Worm (Caenorhabditis elegans) whole organism, L1 larva: ENCODE measurements around the gene lnkn-1.

Experiments
- blmp-1 ChIP-seq: fragments of 150-350 bp; optimal IDR thresholded peaks from 2 replicates; lab custom pipeline; 2014; ENCODE audit warnings: missing biosample characterization, missing genetic modification characterization
- ceh-63 ChIP-seq: fragments of 200-800 bp; sonication (Bioruptor generic); optimal IDR thresholded peaks from 2 replicates; lab custom pipeline; 2018; ENCODE audit warnings: mild to moderate bottlenecking, missing genetic modification characterization, missing compliant biosample characterization
- ceh-8 ChIP-seq: fragments of 200-800 bp; sonication (Bioruptor generic); optimal IDR thresholded peaks from 2 replicates; lab custom pipeline; 2018; ENCODE audit warnings: mild to moderate bottlenecking, missing genetic modification characterization, moderate library complexity, missing compliant biosample characterization
- ceh-82 ChIP-seq, 3 experiments: fragments of 150-350 bp in 1 of 3; sonication (generic microtip) in 2 of 3; optimal IDR thresholded peaks; 2 replicates each; lab custom pipeline; 2014 to 2017; ENCODE audit warnings: missing biosample characterization in 3 of 3, missing genetic modification characterization in 3 of 3
- dpl-1 ChIP-seq, 3 experiments: fragments of 150-350 bp in 2 of 3; sonication (generic microtip) in 1 of 3; optimal IDR thresholded peaks; 2 replicates each; lab custom pipeline; 2014 to 2017; ENCODE audit warnings: missing biosample characterization in 3 of 3, missing genetic modification characterization in 3 of 3, missing genetic modification reagents in 3 of 3
- egl-27 ChIP-seq, 2 experiments: fragments of 150-350 bp in 1 of 2; sonication (generic microtip); optimal IDR thresholded peaks; 3 replicates each; lab custom pipeline; 2017 to 2018; ENCODE audit warnings: missing biosample characterization in 2 of 2, missing genetic modification characterization in 2 of 2, missing genetic modification reagents in 2 of 2
- elt-2 ChIP-seq: sonication (generic microtip); optimal IDR thresholded peaks from 2 replicates; lab custom pipeline; 2016; ENCODE audit warnings: missing genetic modification characterization, mild to moderate bottlenecking, inconsistent platforms, missing compliant biosample characterization, missing genetic modification reagents
- fkh-4 ChIP-seq: sonication (generic microtip); optimal IDR thresholded peaks from 2 replicates; lab custom pipeline; 2016; ENCODE audit warnings: missing compliant biosample characterization, missing genetic modification characterization, borderline replicate concordance
- fkh-8 ChIP-seq: sonication (generic microtip); optimal IDR thresholded peaks from 2 replicates; lab custom pipeline; 2016; ENCODE audit warnings: mild to moderate bottlenecking, missing genetic modification characterization, missing compliant biosample characterization
- hlh-17 ChIP-seq: fragments of 200-800 bp; sonication (Bioruptor generic); optimal IDR thresholded peaks from 2 replicates; lab custom pipeline; 2018; ENCODE audit warnings: missing genetic modification characterization, mild to moderate bottlenecking, missing compliant biosample characterization, moderate library complexity, borderline replicate concordance
- hlh-4 ChIP-seq: sonication (generic microtip); optimal IDR thresholded peaks from 2 replicates; lab custom pipeline; 2016; ENCODE audit warnings: mild to moderate bottlenecking, missing genetic modification characterization, missing compliant biosample characterization
- irx-1 ChIP-seq: sonication (generic microtip); optimal IDR thresholded peaks from 2 replicates; lab custom pipeline; 2016; ENCODE audit warnings: missing genetic modification characterization, missing compliant biosample characterization
- isw-1 ChIP-seq: fragments of 200-800 bp; sonication (Bioruptor generic); IDR thresholded peaks from 2 replicates; pipeline ENCODE4 v1.3.6; 2022; ENCODE audit warnings: missing genetic modification characterization, missing compliant biosample characterization
- jun-1 ChIP-seq: fragments of 150-350 bp; optimal IDR thresholded peaks from 2 replicates; lab custom pipeline; 2014; ENCODE audit warnings: missing biosample characterization, missing genetic modification reagents, missing genetic modification characterization
- lin-13 ChIP-seq: fragments of 150-350 bp; optimal IDR thresholded peaks from 2 replicates; lab custom pipeline; 2014; ENCODE audit warnings: missing biosample characterization, missing genetic modification reagents, missing genetic modification characterization
- lin-14 ChIP-seq: fragments of 200-800 bp; sonication (Bioruptor generic); optimal IDR thresholded peaks from 2 replicates; lab custom pipeline; 2018; ENCODE audit warnings: mild to moderate bottlenecking, missing genetic modification characterization, moderate library complexity, missing compliant biosample characterization
- lin-15B ChIP-seq: fragments of 150-350 bp; sonication (generic microtip); optimal IDR thresholded peaks from 3 replicates; lab custom pipeline; 2014; ENCODE audit warnings: missing biosample characterization, missing genetic modification characterization
- lin-35 ChIP-seq, 2 experiments: fragments of 150-350 bp; optimal IDR thresholded peaks; 2 replicates each; lab custom pipeline; 2014; ENCODE audit warnings: missing biosample characterization in 2 of 2, missing genetic modification characterization in 2 of 2, missing genetic modification reagents in 2 of 2
- lin-39 ChIP-seq: fragments of 150-350 bp; optimal IDR thresholded peaks from 2 replicates; lab custom pipeline; 2014; ENCODE audit warnings: missing biosample characterization, missing genetic modification reagents, missing genetic modification characterization
- lir-3 ChIP-seq: sonication (generic microtip); optimal IDR thresholded peaks from 2 replicates; lab custom pipeline; 2016; ENCODE audit warnings: mild to moderate bottlenecking, missing genetic modification characterization, moderate library complexity, missing compliant biosample characterization; ENCODE audit not compliant: poor library complexity
- mab-9 ChIP-seq: fragments of 200-800 bp; sonication (Bioruptor generic); IDR thresholded peaks from 2 replicates; pipeline ENCODE4 v1.3.6; 2022; ENCODE audit warnings: missing genetic modification reagents, missing genetic modification characterization, missing compliant biosample characterization
- mef-2 ChIP-seq: fragments of 150-350 bp; optimal IDR thresholded peaks from 2 replicates; lab custom pipeline; 2014; ENCODE audit warnings: missing biosample characterization, missing genetic modification characterization
- mep-1 ChIP-seq: fragments of 150-350 bp; optimal IDR thresholded peaks from 2 replicates; lab custom pipeline; 2014; ENCODE audit warnings: missing biosample characterization, missing genetic modification characterization
- nhr-19 ChIP-seq: fragments of 200-800 bp; sonication (Bioruptor generic); conservative IDR thresholded peaks from 2 replicates; pipeline ENCODE4 v1.3.6; 2022; ENCODE audit warnings: missing genetic modification characterization, missing compliant biosample characterization
- nhr-20 ChIP-seq: sonication (generic microtip); optimal IDR thresholded peaks from 2 replicates; lab custom pipeline; 2016; ENCODE audit warnings: mild to moderate bottlenecking, missing genetic modification characterization, missing compliant biosample characterization
- nhr-71 ChIP-seq: sonication (generic microtip); optimal IDR thresholded peaks from 2 replicates; lab custom pipeline; 2016; ENCODE audit warnings: mild to moderate bottlenecking, missing genetic modification characterization, moderate library complexity, missing compliant biosample characterization
- nhr-76 ChIP-seq: sonication (generic microtip); optimal IDR thresholded peaks from 2 replicates; lab custom pipeline; 2017; ENCODE audit warnings: missing biosample characterization, missing genetic modification characterization
- nhr-77 ChIP-seq: fragments of 150-350 bp; optimal IDR thresholded peaks from 2 replicates; lab custom pipeline; 2014; ENCODE audit warnings: missing biosample characterization, missing genetic modification characterization
- pax-3 ChIP-seq: fragments of 200-800 bp; sonication (Bioruptor generic); optimal IDR thresholded peaks from 2 replicates; lab custom pipeline; 2018; ENCODE audit warnings: mild to moderate bottlenecking, missing genetic modification characterization, moderate library complexity, missing compliant biosample characterization
- rnt-1 ChIP-seq: sonication (generic microtip); optimal IDR thresholded peaks from 2 replicates; lab custom pipeline; 2016; ENCODE audit warnings: mild to moderate bottlenecking, missing genetic modification characterization, moderate library complexity, missing compliant biosample characterization
- skn-1 ChIP-seq: fragments of 150-350 bp; optimal IDR thresholded peaks from 2 replicates; lab custom pipeline; 2014; ENCODE audit warnings: missing biosample characterization, missing genetic modification characterization
- snpc-4 ChIP-seq: fragments of 150-350 bp; optimal IDR thresholded peaks from 2 replicates; lab custom pipeline; 2014; ENCODE audit warnings: missing biosample characterization, missing genetic modification characterization
- sox-4 ChIP-seq: sonication (generic microtip); optimal IDR thresholded peaks from 2 replicates; lab custom pipeline; 2016; ENCODE audit warnings: missing genetic modification characterization, missing compliant biosample characterization
- sptf-1 ChIP-seq: fragments of 150-350 bp; optimal IDR thresholded peaks from 2 replicates; lab custom pipeline; 2014; ENCODE audit warnings: missing biosample characterization, missing genetic modification characterization
- sup-37 ChIP-seq: fragments of 200-800 bp; sonication (Bioruptor generic); optimal IDR thresholded peaks from 2 replicates; lab custom pipeline; 2018; ENCODE audit warnings: mild to moderate bottlenecking, missing genetic modification characterization, missing compliant biosample characterization
- tbx-2 ChIP-seq: sonication (generic microtip); optimal IDR thresholded peaks from 2 replicates; lab custom pipeline; 2016; ENCODE audit warnings: missing genetic modification characterization, missing compliant biosample characterization
- unc-130 ChIP-seq: fragments of 150-350 bp; optimal IDR thresholded peaks from 2 replicates; lab custom pipeline; 2017; ENCODE audit warnings: missing biosample characterization, missing genetic modification characterization, inconsistent platforms
- unc-86 ChIP-seq: sonication (generic microtip); optimal IDR thresholded peaks from 2 replicates; lab custom pipeline; 2016; ENCODE audit warnings: missing genetic modification characterization, missing compliant biosample characterization
- xbp-1 ChIP-seq: sonication (generic microtip); optimal IDR thresholded peaks from 2 replicates; lab custom pipeline; 2016; ENCODE audit warnings: missing genetic modification characterization, missing compliant biosample characterization
- ztf-11 ChIP-seq, 2 experiments: sonication (generic microtip); optimal IDR thresholded peaks; 2 replicates each; lab custom pipeline; 2016 to 2017; ENCODE audit warnings: missing genetic modification characterization in 2 of 2, missing biosample characterization in 1 of 2, missing compliant biosample characterization in 1 of 2
- ztf-4 ChIP-seq: fragments of 150-350 bp; optimal IDR thresholded peaks from 2 replicates; lab custom pipeline; 2014; ENCODE audit warnings: missing biosample characterization, missing genetic modification characterization

lnkn-1 gene

DNA sequence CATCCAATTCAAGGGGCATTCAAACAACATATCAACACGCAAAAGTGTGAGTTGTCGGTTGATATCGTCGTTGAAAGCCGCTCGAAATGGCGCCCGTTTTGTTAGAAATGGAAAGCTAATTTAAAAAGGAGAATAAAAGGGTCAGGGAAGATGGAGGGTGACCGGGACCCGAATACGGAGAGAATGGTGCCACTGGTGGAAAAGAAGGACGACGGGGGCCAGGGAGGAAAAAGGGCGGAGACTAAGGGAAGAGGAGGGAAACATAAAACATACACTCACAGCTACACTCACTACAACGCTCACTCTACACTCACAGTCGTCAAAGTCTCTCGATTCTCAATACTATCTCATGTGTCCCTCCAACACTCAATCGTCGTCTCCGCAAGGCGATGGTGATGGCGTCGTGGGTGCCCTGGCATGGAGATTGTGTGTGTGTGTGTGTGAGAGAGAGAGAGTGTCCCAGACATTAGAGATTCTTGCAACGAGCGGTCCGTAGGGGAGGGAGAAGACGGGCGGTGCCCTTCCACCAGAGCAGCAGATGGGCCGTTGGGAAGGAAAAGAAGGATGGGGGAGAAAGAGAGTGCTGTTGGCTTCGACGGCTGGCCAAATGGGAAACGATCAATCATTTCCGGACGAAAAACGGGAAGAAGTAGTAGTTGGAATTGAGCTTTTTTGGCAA, 15.9 kb upstream of the lnkn-1 start (continued):
- TF ChIP-seq snpc-4 (peak; percentile 25), sup-37 (GFP tag; lab: Kevin White, UChicago) (no peak), egl-27 (tag; optimal IDR thresholded peaks at IDR 0.05; lab: Kevin White, UChicago) (peak in 1 of 2 experiments; percentile 35), jun-1 (tag; lab: Kevin White, UChicago) (peak; percentile 66), hlh-17 (GFP tag; lab: Kevin White, UChicago) (no peak), sptf-1 (tag; lab: Kevin White, UChicago) (no peak), ceh-82 (tag; optimal IDR thresholded peaks at IDR 0.05; lab: Kevin White, UChicago) (peak; percentile 71 to 84 (median 74)), nhr-76 (no peak), lin-35 (GFP tag; optimal IDR thresholded peaks at IDR 0.05; lab: Kevin White, UChicago) (peak; percentile 44 to 75), lin-15B (tag; lab: Kevin White, UChicago) (no peak), mef-2 (peak; percentile 72), tbx-2 (tag; lab: Kevin White, UChicago) (peak; percentile 84), ceh-63 (GFP tag; lab: Kevin White, UChicago) (no peak), nhr-19 (GFP tag; lab: Robert Waterston, UW) (peak; percentile 78), ceh-8 (GFP tag; lab: Kevin White, UChicago) (no peak), unc-130 (tag; lab: Kevin White, UChicago) (no peak), skn-1 (tag; lab: Kevin White, UChicago) (no peak), lin-13 (no peak), hlh-4 (tag; lab: Kevin White, UChicago) (no peak), mab-9 (GFP tag; lab: Robert Waterston, UW) (peak; percentile 32; the same call in 1 of the 2 replicates), xbp-1 (tag; lab: Kevin White, UChicago) (peak; percentile 66), mep-1 (tag; lab: Kevin White, UChicago) (peak; percentile 57), elt-2 (tag; lab: Kevin White, UChicago) (no peak), lin-14 (GFP tag; lab: Kevin White, UChicago) (peak; percentile 97), blmp-1 (peak; percentile 42), fkh-4 (tag; lab: Kevin White, UChicago) (no peak), dpl-1 (GFP tag; optimal IDR thresholded peaks at IDR 0.05; lab: Kevin White, UChicago) (peak; percentile 43 to 53 (median 51)), fkh-8 (tag; lab: Kevin White, UChicago) (peak; percentile 81), nhr-77 (no peak), isw-1 (peak; percentile 62), ztf-4 (tag; lab: Kevin White, UChicago) (peak; percentile 64), pax-3 (no peak), lin-39 (tag; lab: Kevin White, UChicago) (peak; percentile 70), nhr-20 (tag; lab: Kevin White, UChicago) (peak; percentile 79), nhr-71 (peak; percentile 92), irx-1 (tag; lab: Kevin White, UChicago) (peak; percentile 54), ztf-11 (tag; optimal IDR thresholded peaks at IDR 0.05; lab: Kevin White, UChicago) (peak in 1 of 2 experiments; percentile 82), lir-3 (tag; lab: Kevin White, UChicago) (peak; percentile 65), unc-86 (tag; lab: Kevin White, UChicago) (peak; percentile 88), rnt-1 (tag; lab: Kevin White, UChicago) (peak; percentile 82), sox-4 (tag; lab: Kevin White, UChicago) (peak; percentile 13)
